Worm (Caenorhabditis elegans): ENCODE data around the gene Y49E10.16.

DNA sequence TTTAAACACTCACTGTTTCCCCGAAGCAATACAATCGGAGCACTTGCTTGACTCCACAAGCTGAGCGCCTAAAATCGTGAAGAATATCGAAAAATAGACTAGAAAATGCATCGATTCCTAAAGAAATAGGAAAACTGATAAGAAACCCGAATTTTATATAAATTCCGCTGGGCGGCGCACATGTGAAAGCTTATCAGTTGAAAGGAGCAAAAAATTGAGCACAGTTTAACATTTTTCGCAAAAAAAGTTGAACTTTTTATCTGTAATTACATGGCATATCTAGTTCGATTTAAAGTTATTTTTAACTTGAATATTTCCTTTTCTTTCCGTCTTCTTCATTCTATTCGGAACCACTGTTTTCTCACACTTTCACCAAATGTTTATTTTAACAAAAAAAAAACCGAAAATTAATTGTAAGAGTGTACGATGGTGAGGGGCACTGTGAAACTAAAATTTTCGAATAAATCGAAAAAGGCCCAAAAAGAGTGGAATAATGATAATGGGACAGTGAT is 15.7 kb downstream of the Y49E10.16 start, which contains the start of gene Y49E10.18:
- TF ChIP-seq flt-1 (GFP tag; IDR thresholded peaks at IDR 0.05) (no peak), ref-1 (GFP tag; conservative IDR thresholded peaks at IDR 0.05) (no peak), tab-1 (GFP tag; IDR thresholded peaks at IDR 0.05) (no peak), klf-2 (GFP tag; conservative IDR thresholded peaks at IDR 0.05) (no peak), ztf-23 (GFP tag; IDR thresholded peaks at IDR 0.05) (no peak), ztf-29 (GFP tag; IDR thresholded peaks at IDR 0.05) (no peak)

Data from whole organism, midembryonic.